Fruit fly (Drosophila melanogaster): ENCODE measurements around the gene pon.

- TF ChIP-seq psq (optimal IDR thresholded peaks at IDR 0.05) (no peak), ttk (optimal IDR thresholded peaks at IDR 0.05) (no peak), Sin3A (optimal IDR thresholded peaks at IDR 0.05) (no peak), Myc (optimal IDR thresholded peaks at IDR 0.05) (no peak)
These were observed 38.9 kb downstream of the pon start for dm6 chrX:4675054-4675453.
